Fruit fly (Drosophila melanogaster) S2 (cell line): Measurements from ENCODE around the gene CG14839.

Experiments
- CG8478 ChIP-seq: fragments of >200 bp; optimal IDR thresholded peaks from 2 replicates; lab custom pipeline; 2018
- CTCF ChIP-seq, 2 experiments: fragments of >200 bp; optimal IDR thresholded peaks; 2 replicates each; lab custom pipeline; 2018

dm6 chr3R:14285059-14285953 lies 23.1 kb downstream of the CG14839 start:
- TF ChIP-seq CG8478 (no peak), CTCF (optimal IDR thresholded peaks at IDR 0.05; lab: Kevin White, UChicago) (no peak)
